Worm (Caenorhabditis elegans) whole organism, L4/young adult: Measurements from ENCODE around the gene F55C9.6.

Experiments
- W03F9.2 ChIP-seq: fragments of 150-350 bp; optimal IDR thresholded peaks from 2 replicates; lab custom pipeline; 2014; ENCODE audit warnings: missing biosample characterization, missing genetic modification characterization
- him-1 ChIP-seq: sonication (generic microtip); optimal IDR thresholded peaks from 2 replicates; lab custom pipeline; 2016; ENCODE audit warnings: missing genotype, missing genetic modification reagents, missing genetic modification characterization, missing compliant biosample characterization

- TF ChIP-seq him-1 (tag; lab: Kevin White, UChicago) (no peak), W03F9.2 (no peak)
Observed at ce11 chrV:19288073-19288805, 8.4 kb downstream of the F55C9.6 start, which contains the start of the genes F55C9.3 and fbxb-57.
